Worm (Caenorhabditis elegans) whole organism, L4/young adult: Measurements from ENCODE around the gene mul-1.

Experiments used
- W03F9.2 ChIP-seq: fragments of 150-350 bp; optimal IDR thresholded peaks from 2 replicates; lab custom pipeline; 2014; ENCODE audit warnings: missing biosample characterization, missing genetic modification characterization
- dao-5 ChIP-seq: sonication (generic microtip); optimal IDR thresholded peaks from 2 replicates; lab custom pipeline; 2016; ENCODE audit warnings: missing genotype, missing genetic modification characterization, moderate library complexity, missing compliant biosample characterization
- him-1 ChIP-seq: sonication (generic microtip); optimal IDR thresholded peaks from 2 replicates; lab custom pipeline; 2016; ENCODE audit warnings: missing genotype, missing genetic modification reagents, missing genetic modification characterization, missing compliant biosample characterization

- no peak for TF ChIP-seq him-1 (tag; lab: Kevin White, UChicago)
- TF ChIP-seq W03F9.2 (tag; lab: Kevin White, UChicago) = no peak
- TF ChIP-seq dao-5 (tag; lab: Kevin White, UChicago) = no peak
These were observed 43.5 kb downstream of the mul-1 start, which contains the start of gene C35B1.4 for ce11 chrIV:4079514-4079913.
